Fruit fly (Drosophila melanogaster) whole organism, embryonic: ENCODE data around the gene CG3546.
A peak's percentile ranks its signal among the peaks of the same experiment; 100 is the strongest.

Source experiments
- Adf1 ChIP-seq: fragments of 200-800 bp; sonication (Bioruptor generic); IDR thresholded peaks from 2 replicates; pipeline ENCODE4 v1.3.6; 2022; ENCODE audit warnings: missing biosample characterization, missing genetic modification characterization
- CG12104 ChIP-seq: fragments of 200-800 bp; sonication (Bioruptor generic); optimal IDR thresholded peaks from 3 replicates; lab custom pipeline; 2016; ENCODE audit warnings: missing biosample characterization, missing genetic modification characterization
- CG12942 ChIP-seq: fragments of 200-800 bp; sonication (Bioruptor generic); optimal IDR thresholded peaks from 3 replicates; lab custom pipeline; 2016; ENCODE audit warnings: missing biosample characterization, missing genetic modification characterization
- CG15011 ChIP-seq: fragments of 200-800 bp; sonication (Bioruptor generic); optimal IDR thresholded peaks from 3 replicates; lab custom pipeline; 2018; ENCODE audit warnings: missing biosample characterization, mild to moderate bottlenecking, missing genetic modification characterization
- CG1792 ChIP-seq: fragments of 200-800 bp; sonication (Bioruptor generic); optimal IDR thresholded peaks from 2 replicates; lab custom pipeline; 2016; ENCODE audit warnings: missing biosample characterization, missing genetic modification characterization
- CG34224 ChIP-seq: fragments of 200-800 bp; sonication (Bioruptor generic); IDR thresholded peaks from 3 replicates; pipeline ENCODE4 v1.3.6; 2022; ENCODE audit warnings: missing biosample characterization, missing genetic modification characterization; ENCODE audit not compliant: partially characterized antibody
- CG4360 ChIP-seq: fragments of 200-800 bp; sonication (Bioruptor generic); IDR thresholded peaks from 2 replicates; pipeline ENCODE4 v1.3.6; 2022; ENCODE audit warnings: missing biosample characterization, missing genetic modification characterization
- CG5245 ChIP-seq: fragments of 200-800 bp; sonication (Bioruptor generic); optimal IDR thresholded peaks from 3 replicates; lab custom pipeline; 2016; ENCODE audit warnings: missing biosample characterization, missing genetic modification characterization
- CG7786 ChIP-seq: fragments of 200-800 bp; sonication (Bioruptor generic); optimal IDR thresholded peaks from 2 replicates; lab custom pipeline; 2016; ENCODE audit warnings: missing biosample characterization, missing genetic modification characterization
- CG8359 ChIP-seq: fragments of 200-800 bp; sonication (Bioruptor generic); optimal IDR thresholded peaks from 2 replicates; lab custom pipeline; 2017; ENCODE audit warnings: missing biosample characterization, mild to moderate bottlenecking, missing genetic modification characterization, borderline replicate concordance
- CTCF ChIP-seq: fragments of 200-800 bp; sonication (Bioruptor generic); optimal IDR thresholded peaks from 2 replicates; lab custom pipeline; 2017; ENCODE audit warnings: missing biosample characterization, mild to moderate bottlenecking, missing genetic modification characterization, moderate library complexity
- Deaf1 ChIP-seq: fragments of 200-800 bp; optimal IDR thresholded peaks from 3 replicates; lab custom pipeline; 2019; ENCODE audit warnings: missing biosample characterization, mild to moderate bottlenecking, missing genetic modification characterization, moderate library complexity
- Dll ChIP-seq: fragments of 200-800 bp; sonication (Bioruptor generic); IDR thresholded peaks from 4 replicates; pipeline ENCODE4 v1.3.6; 2022; ENCODE audit warnings: missing biosample characterization, missing genetic modification characterization; ENCODE audit not compliant: partially characterized antibody
- E2f1 ChIP-seq: fragments of 200-800 bp; sonication (Bioruptor generic); IDR thresholded peaks from 2 replicates; pipeline ENCODE4 v1.3.6; 2022; ENCODE audit warnings: missing biosample characterization, missing genetic modification characterization
- E2f2 ChIP-seq: fragments of 200-800 bp; sonication (Bioruptor generic); IDR thresholded peaks from 2 replicates; pipeline ENCODE4 v1.3.6; 2022; ENCODE audit warnings: missing biosample characterization, missing genetic modification characterization
- Fer2 ChIP-seq: fragments of 200-800 bp; sonication (Bioruptor generic); optimal IDR thresholded peaks from 2 replicates; lab custom pipeline; 2018; ENCODE audit warnings: missing biosample characterization, mild to moderate bottlenecking, missing genetic modification characterization, moderate library complexity
- HLH4C ChIP-seq: fragments of 200-800 bp; sonication (Bioruptor generic); IDR thresholded peaks from 3 replicates; pipeline ENCODE4 v1.3.6; 2022; ENCODE audit warnings: missing biosample characterization, missing genetic modification characterization; ENCODE audit not compliant: partially characterized antibody
- Hmx ChIP-seq: fragments of 200-800 bp; sonication (Bioruptor generic); optimal IDR thresholded peaks from 2 replicates; lab custom pipeline; 2016; ENCODE audit warnings: missing biosample characterization, missing genetic modification characterization
- Nf-YB ChIP-seq: fragments of 200-800 bp; sonication (Bioruptor generic); optimal IDR thresholded peaks from 3 replicates; lab custom pipeline; 2019; ENCODE audit warnings: missing biosample characterization, mild to moderate bottlenecking, missing genetic modification characterization, moderate library complexity
- Nf-YC ChIP-seq: fragments of 200-800 bp; optimal IDR thresholded peaks from 3 replicates; lab custom pipeline; 2019; ENCODE audit warnings: missing biosample characterization, mild to moderate bottlenecking, missing genetic modification characterization, moderate library complexity
- Opbp ChIP-seq: fragments of 200-800 bp; sonication (Bioruptor generic); IDR thresholded peaks from 3 replicates; pipeline ENCODE4 v1.3.6; 2022; ENCODE audit warnings: missing biosample characterization, missing genetic modification characterization; ENCODE audit not compliant: partially characterized antibody
- Trl ChIP-seq, 3 experiments: fragments of >200 bp in 2 of 3; fragments of 200-800 bp in 1 of 3; sonication (Bioruptor generic) in 1 of 3; optimal IDR thresholded peaks; 2 replicates in 1 of 3; 3 replicates in 2 of 3; lab custom pipeline; 2016 to 2017; ENCODE audit warnings: missing biosample characterization in 1 of 3, missing genetic modification characterization in 1 of 3
- Xbp1 ChIP-seq: fragments of 200-800 bp; sonication (Bioruptor generic); optimal IDR thresholded peaks from 3 replicates; lab custom pipeline; 2016; ENCODE audit warnings: missing biosample characterization, mild to moderate bottlenecking, missing genetic modification characterization
- bab2 ChIP-seq: fragments of 200-800 bp; sonication (Bioruptor generic); optimal IDR thresholded peaks from 2 replicates; lab custom pipeline; 2016; ENCODE audit warnings: missing biosample characterization, missing genetic modification characterization
- cas ChIP-seq: fragments of 200-800 bp; sonication (Bioruptor generic); IDR thresholded peaks from 2 replicates; pipeline ENCODE4 v1.3.6; 2022; ENCODE audit warnings: missing biosample characterization, missing genetic modification characterization
- cg ChIP-seq: fragments of 200-800 bp; sonication (Bioruptor generic); optimal IDR thresholded peaks from 3 replicates; lab custom pipeline; 2019; ENCODE audit warnings: missing biosample characterization, mild to moderate bottlenecking, missing genetic modification characterization, moderate library complexity
- dysf ChIP-seq: fragments of 200-800 bp; sonication (Bioruptor generic); IDR thresholded peaks from 3 replicates; pipeline ENCODE4 v1.3.6; 2022; ENCODE audit warnings: missing biosample characterization, missing genetic modification characterization
- fu2 ChIP-seq: fragments of 200-800 bp; sonication (Bioruptor generic); optimal IDR thresholded peaks from 2 replicates; lab custom pipeline; 2016; ENCODE audit warnings: missing biosample characterization, missing genetic modification characterization
- pho ChIP-seq: fragments of 200-800 bp; sonication (Bioruptor generic); optimal IDR thresholded peaks from 2 replicates; lab custom pipeline; 2016; ENCODE audit warnings: missing biosample characterization, missing genetic modification characterization
- pros ChIP-seq: fragments of 200-800 bp; sonication (Bioruptor generic); optimal IDR thresholded peaks from 3 replicates; lab custom pipeline; 2019; ENCODE audit warnings: missing biosample characterization, mild to moderate bottlenecking, missing genetic modification characterization, moderate library complexity
- pum ChIP-seq: fragments of 200-800 bp; sonication (Bioruptor generic); optimal IDR thresholded peaks from 2 replicates; lab custom pipeline; 2016; ENCODE audit warnings: missing biosample characterization, missing genetic modification characterization
- seq ChIP-seq: fragments of 200-800 bp; sonication (Bioruptor generic); IDR thresholded peaks from 2 replicates; pipeline ENCODE4 v1.3.6; 2022; ENCODE audit warnings: missing biosample characterization, missing genetic modification characterization
- sqz ChIP-seq: fragments of 200-800 bp; sonication (Bioruptor generic); optimal IDR thresholded peaks from 3 replicates; lab custom pipeline; 2018; ENCODE audit warnings: missing biosample characterization, mild to moderate bottlenecking, missing genetic modification characterization
- vfl ChIP-seq: fragments of 200-800 bp; sonication (Bioruptor generic); optimal IDR thresholded peaks from 2 replicates; lab custom pipeline; 2016; ENCODE audit warnings: missing biosample characterization, missing genetic modification characterization
- yki ChIP-seq: fragments of >200 bp; optimal IDR thresholded peaks from 3 replicates; lab custom pipeline; 2018
- z ChIP-seq: fragments of 200-800 bp; sonication (Bioruptor generic); IDR thresholded peaks from 3 replicates; pipeline ENCODE4 v1.3.6; 2022; ENCODE audit warnings: missing biosample characterization, missing genetic modification characterization

Gene CG3546

dm6 chrX:4557772-4558171, at the start of gene CG3546:
TSS of gene CG3546 (plus strand) at chrX:4558072.
- TF ChIP-seq CG1792 (GFP tag; lab: Kevin White, UChicago) (no peak), E2f2 (GFP tag; lab: Robert Waterston, UW) (no peak), Fer2 (tag; lab: Kevin White, UChicago) (no peak), E2f1 (GFP tag; lab: Robert Waterston, UW) (no peak), dysf (no peak), fu2 (GFP tag; lab: Kevin White, UChicago) (no peak), Dll (GFP tag; lab: Robert Waterston, UW) (no peak), CG8359 (GFP tag; lab: Kevin White, UChicago) (no peak), CG12942 (GFP tag; lab: Kevin White, UChicago) (no peak), CG34224 (GFP tag; lab: Robert Waterston, UW) (no peak), pros (GFP tag; lab: Kevin White, UChicago) (no peak), CG15011 (no peak), Hmx (no peak), bab2 (GFP tag; lab: Kevin White, UChicago) (no peak), CG12104 (GFP tag; lab: Kevin White, UChicago) (no peak), pho (GFP tag; lab: Kevin White, UChicago) (no peak), HLH4C (GFP tag; lab: Robert Waterston, UW) (no peak)
- TF ChIP-seq, all 482 proteins: peak for 0

dm6 chrX:4508072-4508644, 49.7 kb upstream of the CG3546 start:
- TF ChIP-seq Nf-YB (GFP tag; lab: Kevin White, UChicago) = peak; percentile 94
- TF ChIP-seq sqz = peak; percentile 64
- TF ChIP-seq vfl (GFP tag; lab: Kevin White, UChicago) = no peak
- TF ChIP-seq Deaf1 (tag; lab: Kevin White, UChicago) = peak; percentile 18
- TF ChIP-seq yki (lab: Kevin White, UChicago) = peak; percentile 85
- TF ChIP-seq Adf1 (GFP tag; lab: Robert Waterston, UW) = peak; percentile 75
- TF ChIP-seq Trl (optimal IDR thresholded peaks at IDR 0.05; lab: Kevin White, UChicago) = peak; percentile 76 to 93
- TF ChIP-seq Trl (GFP tag; optimal IDR thresholded peaks at IDR 0.05; lab: Kevin White, UChicago) = no peak
- TF ChIP-seq CG7786 = no peak
- TF ChIP-seq CG4360 (GFP tag; lab: Robert Waterston, UW) = peak; percentile 70
- no peak for TF ChIP-seq CG5245 (GFP tag; lab: Kevin White, UChicago)
- peak; percentile 65; the same call in 1 of the 2 replicates for TF ChIP-seq seq (GFP tag; lab: Robert Waterston, UW)
- peak; percentile 69 for TF ChIP-seq cg (GFP tag; lab: Kevin White, UChicago)
- peak; percentile 44 for TF ChIP-seq pros (GFP tag; lab: Kevin White, UChicago)
- no peak for TF ChIP-seq cas (GFP tag; lab: Robert Waterston, UW)
- TF ChIP-seq pum (GFP tag; lab: Kevin White, UChicago) = no peak
- TF ChIP-seq Nf-YC (tag; lab: Kevin White, UChicago) = peak; percentile 90
- peak; percentile 90 for TF ChIP-seq z (GFP tag; lab: Robert Waterston, UW)

dm6 chrX:4511575-4511974, 46.3 kb upstream of the CG3546 start:
- TF ChIP-seq CTCF (GFP tag; lab: Kevin White, UChicago) (peak; percentile 66), Xbp1 (GFP tag; lab: Kevin White, UChicago) (no peak)
- TF ChIP-seq, all 482 proteins: peak for 1

- TF ChIP-seq Opbp = no peak
- TF ChIP-seq Nf-YC (tag; lab: Kevin White, UChicago) = peak; percentile 71
- peak; percentile 89 for TF ChIP-seq Nf-YB (GFP tag; lab: Kevin White, UChicago)
Measured at dm6 chrX:4520879-4521278, 37.0 kb upstream of the CG3546 start.
